Worm (Caenorhabditis elegans) whole organism, L4 larva: ENCODE data around the gene F22B5.5.

Experiments
- F44E2.7 ChIP-seq: fragments of 200-800 bp; sonication (Bioruptor generic); IDR thresholded peaks from 2 replicates; pipeline ENCODE4 v2.1.2; 2022; ENCODE audit warnings: missing genetic modification characterization, missing compliant biosample characterization
- F49E8.2 ChIP-seq: sonication (generic microtip); optimal IDR thresholded peaks from 2 replicates; lab custom pipeline; 2016; ENCODE audit warnings: missing compliant biosample characterization, mild to moderate bottlenecking, missing genetic modification characterization, borderline replicate concordance
- R02D3.7 ChIP-seq: fragments of 150-350 bp; sonication (generic microtip); optimal IDR thresholded peaks from 3 replicates; lab custom pipeline; 2014; ENCODE audit warnings: missing biosample characterization, missing genetic modification characterization
- T26A8.4 ChIP-seq: fragments of 200-800 bp; sonication (Bioruptor generic); IDR thresholded peaks from 2 replicates; pipeline ENCODE4 v1.3.6; 2022; ENCODE audit warnings: missing genetic modification characterization, missing compliant biosample characterization
- Y75B8A.6 ChIP-seq: fragments of 200-800 bp; sonication (Bioruptor generic); IDR thresholded peaks from 2 replicates; pipeline ENCODE4 v1.3.6; 2022; ENCODE audit warnings: missing genetic modification reagents, missing genetic modification characterization, missing compliant biosample characterization
- ZK546.5 ChIP-seq, 2 experiments: sonication (generic microtip); optimal IDR thresholded peaks; 2 replicates each; lab custom pipeline; 2017; ENCODE audit warnings: missing biosample characterization in 2 of 2, missing genetic modification characterization in 2 of 2
- ama-1 ChIP-seq: fragments of 150-350 bp; optimal IDR thresholded peaks from 2 replicates; lab custom pipeline; 2014; ENCODE audit warnings: inconsistent platforms, mixed read lengths
- ceh-20 ChIP-seq: fragments of 200-800 bp; sonication (Bioruptor generic); IDR thresholded peaks from 2 replicates; pipeline ENCODE4 v1.3.6; 2022; ENCODE audit warnings: missing genetic modification reagents, missing genetic modification characterization, missing compliant biosample characterization
- ceh-28 ChIP-seq: fragments of 150-350 bp; optimal IDR thresholded peaks from 2 replicates; lab custom pipeline; 2014; ENCODE audit warnings: missing biosample characterization, missing genetic modification reagents, missing genetic modification characterization
- ceh-32 ChIP-seq: sonication (generic microtip); optimal IDR thresholded peaks from 2 replicates; lab custom pipeline; 2016; ENCODE audit warnings: mild to moderate bottlenecking, missing genetic modification characterization, missing compliant biosample characterization; ENCODE audit not compliant: poor library complexity
- cey-2 ChIP-seq: sonication (generic microtip); optimal IDR thresholded peaks from 3 replicates; lab custom pipeline; 2017; ENCODE audit warnings: missing genetic modification characterization, mild to moderate bottlenecking, missing compliant biosample characterization, antibody characterized with exemption, borderline replicate concordance; ENCODE audit not compliant: insufficient read depth
- daf-16 ChIP-seq, 3 experiments: sonication (generic microtip); optimal IDR thresholded peaks; 2 replicates each; lab custom pipeline; 2016 to 2017; ENCODE audit warnings: missing genetic modification characterization in 3 of 3, missing genetic modification reagents in 3 of 3, mild to moderate bottlenecking in 2 of 3, missing compliant biosample characterization in 2 of 3, missing biosample characterization in 1 of 3, moderate library complexity in 1 of 3
- daf-8 ChIP-seq: fragments of 200-800 bp; sonication (Bioruptor generic); IDR thresholded peaks from 2 replicates; pipeline ENCODE4 v1.3.6; 2022; ENCODE audit warnings: missing genetic modification characterization, missing compliant biosample characterization
- dmd-6 ChIP-seq: fragments of 200-800 bp; sonication (Bioruptor generic); IDR thresholded peaks from 2 replicates; pipeline ENCODE4 v1.3.6; 2022; ENCODE audit warnings: missing genetic modification reagents, missing genetic modification characterization, missing compliant biosample characterization
- dpl-1 ChIP-seq: fragments of 150-350 bp; optimal IDR thresholded peaks from 2 replicates; lab custom pipeline; 2014; ENCODE audit warnings: missing biosample characterization, missing genetic modification reagents, missing genetic modification characterization
- duxl-1 ChIP-seq: sonication (generic microtip); optimal IDR thresholded peaks from 2 replicates; lab custom pipeline; 2016; ENCODE audit warnings: mild to moderate bottlenecking, missing genetic modification characterization, moderate library complexity, missing compliant biosample characterization; ENCODE audit not compliant: poor library complexity
- fkh-10 ChIP-seq: fragments of 150-350 bp; optimal IDR thresholded peaks from 2 replicates; lab custom pipeline; 2014; ENCODE audit warnings: missing biosample characterization, missing genetic modification reagents, missing genetic modification characterization
- fos-1 ChIP-seq: fragments of 150-350 bp; optimal IDR thresholded peaks from 2 replicates; lab custom pipeline; 2014; ENCODE audit warnings: missing biosample characterization, missing genetic modification characterization
- gei-8 ChIP-seq: fragments of 200-800 bp; sonication (Bioruptor generic); optimal IDR thresholded peaks from 2 replicates; lab custom pipeline; 2018; ENCODE audit warnings: mild to moderate bottlenecking, missing genetic modification characterization, missing compliant biosample characterization
- hif-1 ChIP-seq, 2 experiments: sonication (generic microtip); optimal IDR thresholded peaks; 2 replicates each; lab custom pipeline; 2016 to 2017; ENCODE audit warnings: missing compliant biosample characterization in 2 of 2, missing genetic modification characterization in 2 of 2, missing genetic modification reagents in 2 of 2, missing genotype in 2 of 2, mild to moderate bottlenecking in 1 of 2
- hlh-11 ChIP-seq: fragments of 200-800 bp; sonication (Bioruptor generic); optimal IDR thresholded peaks from 2 replicates; lab custom pipeline; 2018; ENCODE audit warnings: mild to moderate bottlenecking, missing genetic modification characterization, missing compliant biosample characterization
- hlh-30 ChIP-seq: sonication (generic microtip); optimal IDR thresholded peaks from 2 replicates; lab custom pipeline; 2017; ENCODE audit warnings: antibody characterized with exemption, mild to moderate bottlenecking, missing genetic modification characterization, missing compliant biosample characterization; ENCODE audit not compliant: insufficient read depth
- lin-39 ChIP-seq: fragments of 150-350 bp; optimal IDR thresholded peaks from 2 replicates; lab custom pipeline; 2014; ENCODE audit warnings: missing biosample characterization, missing genetic modification reagents, missing genetic modification characterization
- lir-3 ChIP-seq: sonication (generic microtip); optimal IDR thresholded peaks from 2 replicates; lab custom pipeline; 2016; ENCODE audit warnings: mild to moderate bottlenecking, missing genetic modification characterization, missing compliant biosample characterization
- lsy-2 ChIP-seq, 2 experiments: fragments of 150-350 bp in 1 of 2; sonication (generic microtip) in 1 of 2; optimal IDR thresholded peaks; 2 replicates each; lab custom pipeline; 2014 to 2017; ENCODE audit warnings: missing biosample characterization in 2 of 2, missing genetic modification characterization in 2 of 2
- mxl-2 ChIP-seq: fragments of 200-800 bp; sonication (Bioruptor generic); conservative IDR thresholded peaks from 2 replicates; pipeline ENCODE4 v1.3.6; 2022; ENCODE audit warnings: missing genetic modification reagents, missing genetic modification characterization, missing compliant biosample characterization
- nhr-237 ChIP-seq: sonication (generic microtip); optimal IDR thresholded peaks from 2 replicates; lab custom pipeline; 2017; ENCODE audit warnings: missing biosample characterization, missing genetic modification characterization
- nhr-6 ChIP-seq: fragments of 150-350 bp; optimal IDR thresholded peaks from 2 replicates; lab custom pipeline; 2014; ENCODE audit warnings: missing biosample characterization, missing genetic modification characterization
- pha-4 ChIP-seq, 2 experiments: fragments of 150-350 bp in 1 of 2; fragments of 200-800 bp in 1 of 2; sonication (Bioruptor generic) in 1 of 2; IDR thresholded peaks in 1 of 2; optimal IDR thresholded peaks in 1 of 2; 2 replicates each; pipeline versions ENCODE4 v1.3.6 to Lab custom; 2014 to 2022; ENCODE audit warnings: missing genetic modification characterization in 2 of 2, missing genetic modification reagents in 2 of 2, missing biosample characterization in 1 of 2, missing compliant biosample characterization in 1 of 2
- set-16 ChIP-seq: fragments of 200-800 bp; sonication (Bioruptor generic); IDR thresholded peaks from 2 replicates; pipeline ENCODE4 v1.3.6; 2022; ENCODE audit warnings: missing genetic modification reagents, missing genetic modification characterization, missing compliant biosample characterization
- skn-1 ChIP-seq: fragments of 150-350 bp; optimal IDR thresholded peaks from 2 replicates; lab custom pipeline; 2014; ENCODE audit warnings: missing biosample characterization, missing genetic modification characterization
- spr-1 ChIP-seq: sonication (generic microtip); optimal IDR thresholded peaks from 2 replicates; lab custom pipeline; 2016; ENCODE audit warnings: mild to moderate bottlenecking, missing genetic modification characterization, missing compliant biosample characterization
- unc-130 ChIP-seq: sonication (generic microtip); optimal IDR thresholded peaks from 2 replicates; lab custom pipeline; 2016; ENCODE audit warnings: missing genetic modification reagents, missing genetic modification characterization, missing compliant biosample characterization
- unc-62 ChIP-seq, 3 experiments: fragments of 150-350 bp in 1 of 3; sonication (generic microtip); optimal IDR thresholded peaks in 2 of 3; peaks in 1 of 3; 1 replicate in 1 of 3; 2 replicates in 2 of 3; lab custom pipeline; 2014 to 2017; ENCODE audit warnings: missing biosample characterization in 3 of 3, missing genetic modification characterization in 3 of 3, missing genetic modification reagents in 3 of 3, missing genotype in 1 of 3
- vab-7 ChIP-seq: fragments of 200-800 bp; sonication (Bioruptor generic); IDR thresholded peaks from 2 replicates; pipeline ENCODE4 v1.3.6; 2022; ENCODE audit warnings: missing genetic modification reagents, missing genetic modification characterization, missing compliant biosample characterization
- ztf-11 ChIP-seq: fragments of 150-350 bp; optimal IDR thresholded peaks from 2 replicates; lab custom pipeline; 2014; ENCODE audit warnings: missing biosample characterization, missing genetic modification characterization
- ztf-7 ChIP-seq: fragments of 150-350 bp; optimal IDR thresholded peaks from 2 replicates; lab custom pipeline; 2014; ENCODE audit warnings: missing biosample characterization, missing genetic modification characterization

Gene F22B5.5

ce11 chrII:8479337-8479736, 24.9 kb upstream of the F22B5.5 start:
- TF ChIP-seq lsy-2 (tag; optimal IDR thresholded peaks at IDR 0.05; lab: Kevin White, UChicago) (peak in 1 of 2 experiments; percentile 6), dmd-6 (no peak), fos-1 (tag; lab: Kevin White, UChicago) (no peak), Y75B8A.6 (GFP tag; lab: Robert Waterston, UW) (no peak), ceh-32 (tag; lab: Kevin White, UChicago) (no peak), vab-7 (peak; percentile 18; the same call in 1 of the 2 replicates), ztf-11 (tag; lab: Kevin White, UChicago) (no peak), daf-16 (GFP tag; optimal IDR thresholded peaks at IDR 0.05; lab: Kevin White, UChicago) (no peak), daf-16 (tag; optimal IDR thresholded peaks at IDR 0.05; lab: Kevin White, UChicago) (peak; percentile 29), nhr-6 (tag; lab: Kevin White, UChicago) (no peak)
- TF ChIP-seq, all 104 proteins: peak for 3

ce11 chrII:8475306-8475822, 21.0 kb upstream of the F22B5.5 start, which contains the start of the genes M05D6.1 and M05D6.3:
TSS of gene M05D6.1 (minus strand) at chrII:8475406.
TSS of gene M05D6.3 (plus strand) at chrII:8475772.
- TF ChIP-seq dpl-1 (GFP tag; lab: Kevin White, UChicago) = no peak
- TF ChIP-seq nhr-237 (tag; lab: Kevin White, UChicago) = no peak
- no peak for TF ChIP-seq pha-4 (GFP tag; IDR thresholded peaks at IDR 0.05; lab: Robert Waterston, UW)
- no peak for TF ChIP-seq pha-4 (tag; optimal IDR thresholded peaks at IDR 0.05; lab: Kevin White, UChicago)
- no peak for TF ChIP-seq ztf-7 (tag; lab: Kevin White, UChicago)
- TF ChIP-seq T26A8.4 (GFP tag; lab: Robert Waterston, UW) = no peak
- TF ChIP-seq ama-1 (lab: Kevin White, UChicago) = no peak
- no peak for TF ChIP-seq hlh-11 (tag; lab: Kevin White, UChicago)
- no peak for TF ChIP-seq hif-1 (tag; optimal IDR thresholded peaks at IDR 0.05; lab: Kevin White, UChicago)
- TF ChIP-seq spr-1 (tag; lab: Kevin White, UChicago) = no peak
- no peak for TF ChIP-seq lin-39 (tag; lab: Kevin White, UChicago)
- TF ChIP-seq mxl-2 = no peak
- TF ChIP-seq lir-3 (tag; lab: Kevin White, UChicago) = no peak
- no peak for TF ChIP-seq ceh-20
- no peak for TF ChIP-seq cey-2

ce11 chrII:8472916-8473315, 18.5 kb upstream of the F22B5.5 start:
- TF ChIP-seq unc-62 (GFP tag; optimal IDR thresholded peaks at IDR 0.05 in 1 of 2; lab: Kevin White, UChicago) = peak in 1 of 2 experiments; percentile 91
- no peak for TF ChIP-seq unc-62 (tag; optimal IDR thresholded peaks at IDR 0.05; lab: Kevin White, UChicago)
- no peak for TF ChIP-seq F49E8.2 (tag; lab: Kevin White, UChicago)

ce11 chrII:8471139-8471538, 16.7 kb upstream of the F22B5.5 start, which contains the start of gene M05D6.8:
TSS of gene M05D6.8 (minus strand) at chrII:8471239.
- TF ChIP-seq duxl-1 (tag; lab: Kevin White, UChicago) (no peak), fkh-10 (no peak)

ce11 chrII:8467809-8468208, 13.4 kb upstream of the F22B5.5 start, which contains the start of gene M05D6.2:
TSS of gene M05D6.2 (plus strand) at chrII:8468109.
- no peak for TF ChIP-seq ceh-32 (tag; lab: Kevin White, UChicago)
- no peak for TF ChIP-seq ZK546.5 (tag; optimal IDR thresholded peaks at IDR 0.05; lab: Kevin White, UChicago)
- TF ChIP-seq ceh-28 (tag; lab: Kevin White, UChicago) = no peak
- TF ChIP-seq T26A8.4 (GFP tag; lab: Robert Waterston, UW) = no peak
- no peak for TF ChIP-seq hlh-30 (tag; lab: Kevin White, UChicago)
- TF ChIP-seq skn-1 = no peak
- no peak for TF ChIP-seq R02D3.7 (tag; lab: Kevin White, UChicago)
- no peak for TF ChIP-seq daf-8 (GFP tag; lab: Robert Waterston, UW)
- no peak for TF ChIP-seq hif-1 (tag; optimal IDR thresholded peaks at IDR 0.05; lab: Kevin White, UChicago)
- no peak for TF ChIP-seq nhr-6 (tag; lab: Kevin White, UChicago)
- TF ChIP-seq unc-130 (GFP tag; lab: Kevin White, UChicago) = no peak
- no peak for TF ChIP-seq F44E2.7 (GFP tag; lab: Robert Waterston, UW)
- TF ChIP-seq gei-8 (GFP tag; lab: Kevin White, UChicago) = no peak
- TF ChIP-seq set-16 (GFP tag; lab: Robert Waterston, UW) = no peak
